Worm (Caenorhabditis elegans) whole organism, late embryonic: ENCODE results near the gene epc-1.

Source experiments
- C08G9.2 ChIP-seq: sonication (generic microtip); optimal IDR thresholded peaks from 2 replicates; lab custom pipeline; 2016; ENCODE audit warnings: mild to moderate bottlenecking, missing genetic modification characterization, moderate library complexity, missing compliant biosample characterization
- C38D4.7 ChIP-seq: fragments of 200-800 bp; sonication (Bioruptor generic); optimal IDR thresholded peaks from 2 replicates; lab custom pipeline; 2018; ENCODE audit warnings: mild to moderate bottlenecking, missing genetic modification characterization, moderate library complexity, missing compliant biosample characterization
- F13H6.1 ChIP-seq: sonication (generic microtip); optimal IDR thresholded peaks from 2 replicates; lab custom pipeline; 2016; ENCODE audit warnings: missing genetic modification characterization, missing compliant biosample characterization
- ceh-14 ChIP-seq: sonication (generic microtip); optimal IDR thresholded peaks from 2 replicates; lab custom pipeline; 2016; ENCODE audit warnings: missing genotype, missing genetic modification characterization, missing compliant biosample characterization
- ceh-18 ChIP-seq: sonication (generic microtip); optimal IDR thresholded peaks from 2 replicates; lab custom pipeline; 2016; ENCODE audit warnings: missing genetic modification characterization, missing compliant biosample characterization
- ceh-19 ChIP-seq: fragments of 200-800 bp; sonication (Bioruptor generic); optimal IDR thresholded peaks from 2 replicates; lab custom pipeline; 2018; ENCODE audit warnings: mild to moderate bottlenecking, missing genetic modification characterization, missing compliant biosample characterization
- ceh-2 ChIP-seq: sonication (generic microtip); optimal IDR thresholded peaks from 2 replicates; lab custom pipeline; 2016; ENCODE audit warnings: missing genotype, missing genetic modification characterization, missing compliant biosample characterization
- ceh-22 ChIP-seq: sonication (generic microtip); optimal IDR thresholded peaks from 2 replicates; lab custom pipeline; 2017; ENCODE audit warnings: missing biosample characterization, missing genetic modification characterization
- ceh-45 ChIP-seq: fragments of 200-800 bp; sonication (Bioruptor generic); IDR thresholded peaks from 2 replicates; pipeline ENCODE4 v1.3.6; 2022; ENCODE audit warnings: missing genetic modification reagents, missing genetic modification characterization, missing compliant biosample characterization
- ceh-6 ChIP-seq: fragments of 200-800 bp; sonication (Bioruptor generic); optimal IDR thresholded peaks from 2 replicates; lab custom pipeline; 2018; ENCODE audit warnings: mild to moderate bottlenecking, missing genetic modification characterization, missing compliant biosample characterization
- ceh-9 ChIP-seq: sonication (generic microtip); optimal IDR thresholded peaks from 2 replicates; lab custom pipeline; 2016; ENCODE audit warnings: mild to moderate bottlenecking, missing genetic modification characterization, inconsistent platforms, missing compliant biosample characterization
- che-1 ChIP-seq: sonication (generic microtip); optimal IDR thresholded peaks from 2 replicates; lab custom pipeline; 2016; ENCODE audit warnings: mild to moderate bottlenecking, missing genetic modification characterization, missing compliant biosample characterization
- dmd-4 ChIP-seq: sonication (generic microtip); optimal IDR thresholded peaks from 2 replicates; lab custom pipeline; 2016; ENCODE audit warnings: borderline replicate concordance, missing genetic modification characterization, missing compliant biosample characterization
- dve-1 ChIP-seq: sonication (generic microtip); optimal IDR thresholded peaks from 2 replicates; lab custom pipeline; 2017; ENCODE audit warnings: antibody characterized with exemption, mild to moderate bottlenecking, missing genetic modification characterization, missing compliant biosample characterization
- elt-2 ChIP-seq: sonication (generic microtip); optimal IDR thresholded peaks from 2 replicates; lab custom pipeline; 2016; ENCODE audit warnings: missing genetic modification reagents, missing genetic modification characterization, missing compliant biosample characterization
- ets-4 ChIP-seq: sonication (generic microtip); optimal IDR thresholded peaks from 2 replicates; lab custom pipeline; 2016; ENCODE audit warnings: missing genetic modification characterization, missing compliant biosample characterization
- fax-1 ChIP-seq: sonication (generic microtip); optimal IDR thresholded peaks from 2 replicates; lab custom pipeline; 2016; ENCODE audit warnings: missing genotype, missing genetic modification characterization, missing compliant biosample characterization
- fkh-10 ChIP-seq: fragments of 150-350 bp; optimal IDR thresholded peaks from 2 replicates; lab custom pipeline; 2014; ENCODE audit warnings: missing biosample characterization, missing genetic modification reagents, missing genetic modification characterization
- fkh-6 ChIP-seq: sonication (generic microtip); optimal IDR thresholded peaks from 2 replicates; lab custom pipeline; 2016; ENCODE audit warnings: missing genetic modification characterization, missing compliant biosample characterization
- gmeb-2 ChIP-seq: sonication (generic microtip); optimal IDR thresholded peaks from 2 replicates; lab custom pipeline; 2016; ENCODE audit warnings: missing genetic modification characterization, inconsistent platforms, missing compliant biosample characterization
- hlh-30 ChIP-seq: sonication (generic microtip); optimal IDR thresholded peaks from 2 replicates; lab custom pipeline; 2017; ENCODE audit warnings: antibody characterized with exemption, missing genetic modification characterization, missing compliant biosample characterization; ENCODE audit not compliant: insufficient read depth
- hlh-8 ChIP-seq: sonication (generic microtip); optimal IDR thresholded peaks from 2 replicates; lab custom pipeline; 2016; ENCODE audit warnings: missing genotype, missing genetic modification characterization, missing compliant biosample characterization
- lim-6 ChIP-seq: sonication (generic microtip); optimal IDR thresholded peaks from 2 replicates; lab custom pipeline; 2016; ENCODE audit warnings: missing genetic modification characterization, missing compliant biosample characterization
- lin-11 ChIP-seq: fragments of 200-800 bp; sonication (Bioruptor generic); optimal IDR thresholded peaks from 2 replicates; lab custom pipeline; 2018; ENCODE audit warnings: mild to moderate bottlenecking, missing genetic modification characterization, missing compliant biosample characterization
- mec-3 ChIP-seq: sonication (generic microtip); optimal IDR thresholded peaks from 2 replicates; lab custom pipeline; 2016; ENCODE audit warnings: borderline replicate concordance, missing genetic modification characterization, missing compliant biosample characterization
- nhr-11 ChIP-seq: fragments of 150-350 bp; optimal IDR thresholded peaks from 2 replicates; lab custom pipeline; 2014; ENCODE audit warnings: missing biosample characterization, missing genetic modification characterization
- npax-4 ChIP-seq: sonication (generic microtip); optimal IDR thresholded peaks from 2 replicates; lab custom pipeline; 2016; ENCODE audit warnings: missing genetic modification characterization, missing compliant biosample characterization
- odd-2 ChIP-seq: sonication (generic microtip); optimal IDR thresholded peaks from 2 replicates; lab custom pipeline; 2017; ENCODE audit warnings: antibody characterized with exemption, mild to moderate bottlenecking, missing genetic modification characterization, missing compliant biosample characterization
- pag-3 ChIP-seq: sonication (generic microtip); optimal IDR thresholded peaks from 2 replicates; lab custom pipeline; 2016; ENCODE audit warnings: missing compliant biosample characterization, missing genetic modification characterization, borderline replicate concordance
- pat-9 ChIP-seq: fragments of 200-800 bp; sonication (Bioruptor generic); optimal IDR thresholded peaks from 2 replicates; lab custom pipeline; 2018; ENCODE audit warnings: mild to moderate bottlenecking, missing genetic modification characterization, moderate library complexity, missing compliant biosample characterization
- pax-1 ChIP-seq: fragments of 150-350 bp; optimal IDR thresholded peaks from 2 replicates; lab custom pipeline; 2014; ENCODE audit warnings: missing biosample characterization, missing genetic modification characterization
- pha-2 ChIP-seq: sonication (generic microtip); optimal IDR thresholded peaks from 2 replicates; lab custom pipeline; 2017; ENCODE audit warnings: mild to moderate bottlenecking, missing genetic modification characterization, missing compliant biosample characterization
- pha-4 ChIP-seq: fragments of 150-350 bp; optimal IDR thresholded peaks from 2 replicates; lab custom pipeline; 2018; ENCODE audit warnings: missing biosample characterization, missing genetic modification reagents, missing genetic modification characterization
- pros-1 ChIP-seq: fragments of 150-350 bp; optimal IDR thresholded peaks from 2 replicates; lab custom pipeline; 2014; ENCODE audit warnings: missing biosample characterization, missing genetic modification reagents, missing genetic modification characterization
- rnt-1 ChIP-seq: sonication (generic microtip); optimal IDR thresholded peaks from 2 replicates; lab custom pipeline; 2016; ENCODE audit warnings: missing genetic modification characterization, missing compliant biosample characterization
- sdc-2 ChIP-seq: sonication (generic microtip); optimal IDR thresholded peaks from 2 replicates; lab custom pipeline; 2016; ENCODE audit warnings: missing genotype, missing genetic modification characterization, missing compliant biosample characterization
- sox-2 ChIP-seq: fragments of 200-800 bp; sonication (Bioruptor generic); IDR thresholded peaks from 2 replicates; pipeline ENCODE4 v1.3.6; 2022; ENCODE audit warnings: missing genetic modification reagents, missing genetic modification characterization, missing compliant biosample characterization
- sox-4 ChIP-seq: sonication (generic microtip); optimal IDR thresholded peaks from 2 replicates; lab custom pipeline; 2017; ENCODE audit warnings: mild to moderate bottlenecking, missing genetic modification characterization, inconsistent platforms, missing compliant biosample characterization
- syd-9 ChIP-seq: sonication (generic microtip); optimal IDR thresholded peaks from 2 replicates; lab custom pipeline; 2016; ENCODE audit warnings: mild to moderate bottlenecking, missing genetic modification characterization, moderate library complexity, missing compliant biosample characterization
- tbx-2 ChIP-seq: sonication (generic microtip); optimal IDR thresholded peaks from 2 replicates; lab custom pipeline; 2016; ENCODE audit warnings: missing genetic modification characterization, missing compliant biosample characterization
- tbx-7 ChIP-seq: sonication (generic microtip); optimal IDR thresholded peaks from 2 replicates; lab custom pipeline; 2016; ENCODE audit warnings: missing genotype, missing genetic modification characterization, missing compliant biosample characterization
- ttx-3 ChIP-seq: sonication (generic microtip); optimal IDR thresholded peaks from 2 replicates; lab custom pipeline; 2016; ENCODE audit warnings: missing genetic modification reagents, missing genetic modification characterization, missing compliant biosample characterization
- unc-55 ChIP-seq: sonication (generic microtip); optimal IDR thresholded peaks from 2 replicates; lab custom pipeline; 2017; ENCODE audit warnings: missing biosample characterization, missing genetic modification reagents, missing genetic modification characterization
- unc-86 ChIP-seq: sonication (generic microtip); optimal IDR thresholded peaks from 2 replicates; lab custom pipeline; 2016; ENCODE audit warnings: missing genetic modification characterization, missing compliant biosample characterization
- zip-5 ChIP-seq: sonication (generic microtip); optimal IDR thresholded peaks from 2 replicates; lab custom pipeline; 2016; ENCODE audit warnings: missing genetic modification characterization, missing compliant biosample characterization
- ztf-16 ChIP-seq: sonication (generic microtip); optimal IDR thresholded peaks from 2 replicates; lab custom pipeline; 2017; ENCODE audit warnings: missing genetic modification characterization, missing compliant biosample characterization

The epc-1 gene

DNA sequence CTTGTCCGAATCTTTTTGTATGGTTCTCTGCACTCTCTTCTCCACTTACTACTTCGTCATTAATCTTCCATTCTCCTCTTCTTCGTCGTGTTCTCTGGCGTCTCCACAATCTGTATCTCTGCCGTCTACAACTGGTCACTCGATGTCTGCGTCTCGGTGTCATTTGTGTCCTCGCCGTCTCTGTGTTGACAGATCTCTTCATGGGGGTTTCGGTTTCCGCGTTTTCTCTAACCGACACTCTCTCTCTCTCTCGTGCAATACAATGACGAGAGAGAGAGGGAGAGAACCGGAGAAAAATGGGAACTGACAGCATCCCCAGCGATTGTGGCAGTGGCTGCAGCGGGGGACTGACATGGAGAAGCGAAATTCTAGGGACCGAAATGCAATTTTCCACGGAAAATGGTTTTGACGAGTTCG is 4.1 kb upstream of the epc-1 start (continued):
- TF ChIP-seq rnt-1 (tag; lab: Kevin White, UChicago) (peak; percentile 91), ceh-6 (GFP tag; lab: Kevin White, UChicago) (peak; percentile 22), sox-2 (GFP tag; lab: Robert Waterston, UW) (peak; percentile 82), fkh-6 (tag; lab: Kevin White, UChicago) (peak; percentile 26), pros-1 (tag; lab: Kevin White, UChicago) (peak; percentile 95), zip-5 (tag; lab: Kevin White, UChicago) (no peak), mec-3 (tag; lab: Kevin White, UChicago) (no peak), sox-4 (tag; lab: Kevin White, UChicago) (no peak), hlh-30 (tag; lab: Kevin White, UChicago) (peak; percentile 91), ttx-3 (tag; lab: Kevin White, UChicago) (no peak), sdc-2 (tag; lab: Kevin White, UChicago) (peak; percentile 73), ceh-19 (peak; percentile 65), dmd-4 (peak; percentile 81), pag-3 (tag; lab: Kevin White, UChicago) (peak; percentile 55), C38D4.7 (no peak), pat-9 (tag; lab: Kevin White, UChicago) (no peak), unc-55 (GFP tag; lab: Kevin White, UChicago) (peak; percentile 100), nhr-11 (tag; lab: Kevin White, UChicago) (peak; percentile 65), ets-4 (peak; percentile 87), dve-1 (peak; percentile 94), pha-4 (tag; lab: Kevin White, UChicago) (no peak), pha-2 (no peak), ceh-9 (tag; lab: Kevin White, UChicago) (no peak), unc-86 (tag; lab: Kevin White, UChicago) (peak; percentile 59), ceh-14 (tag; lab: Kevin White, UChicago) (peak; percentile 87), ceh-2 (tag; lab: Kevin White, UChicago) (peak; percentile 75), fax-1 (tag; lab: Kevin White, UChicago) (peak; percentile 48), pax-1 (tag; lab: Kevin White, UChicago) (peak; percentile 94), C08G9.2 (peak; percentile 60), syd-9 (tag; lab: Kevin White, UChicago) (peak; percentile 37), npax-4 (tag; lab: Kevin White, UChicago) (no peak), odd-2 (tag; lab: Kevin White, UChicago) (no peak), che-1 (tag; lab: Kevin White, UChicago) (no peak), hlh-8 (tag; lab: Kevin White, UChicago) (peak; percentile 55), lin-11 (tag; lab: Kevin White, UChicago) (no peak), tbx-2 (tag; lab: Kevin White, UChicago) (peak; percentile 96), ceh-22 (tag; lab: Kevin White, UChicago) (peak; percentile 91), lim-6 (tag; lab: Kevin White, UChicago) (no peak), elt-2 (tag; lab: Kevin White, UChicago) (peak; percentile 13), F13H6.1 (tag; lab: Kevin White, UChicago) (peak; percentile 99), ceh-45 (GFP tag; lab: Robert Waterston, UW) (no peak), tbx-7 (tag; lab: Kevin White, UChicago) (no peak), fkh-10 (GFP tag; lab: Kevin White, UChicago) (peak; percentile 78), ztf-16 (tag; lab: Kevin White, UChicago) (peak; percentile 40), gmeb-2 (tag; lab: Kevin White, UChicago) (no peak), ceh-18 (tag; lab: Kevin White, UChicago) (peak; percentile 98)
